Worm (Caenorhabditis elegans): ENCODE measurements around the gene Y1A5A.1.

DNA sequence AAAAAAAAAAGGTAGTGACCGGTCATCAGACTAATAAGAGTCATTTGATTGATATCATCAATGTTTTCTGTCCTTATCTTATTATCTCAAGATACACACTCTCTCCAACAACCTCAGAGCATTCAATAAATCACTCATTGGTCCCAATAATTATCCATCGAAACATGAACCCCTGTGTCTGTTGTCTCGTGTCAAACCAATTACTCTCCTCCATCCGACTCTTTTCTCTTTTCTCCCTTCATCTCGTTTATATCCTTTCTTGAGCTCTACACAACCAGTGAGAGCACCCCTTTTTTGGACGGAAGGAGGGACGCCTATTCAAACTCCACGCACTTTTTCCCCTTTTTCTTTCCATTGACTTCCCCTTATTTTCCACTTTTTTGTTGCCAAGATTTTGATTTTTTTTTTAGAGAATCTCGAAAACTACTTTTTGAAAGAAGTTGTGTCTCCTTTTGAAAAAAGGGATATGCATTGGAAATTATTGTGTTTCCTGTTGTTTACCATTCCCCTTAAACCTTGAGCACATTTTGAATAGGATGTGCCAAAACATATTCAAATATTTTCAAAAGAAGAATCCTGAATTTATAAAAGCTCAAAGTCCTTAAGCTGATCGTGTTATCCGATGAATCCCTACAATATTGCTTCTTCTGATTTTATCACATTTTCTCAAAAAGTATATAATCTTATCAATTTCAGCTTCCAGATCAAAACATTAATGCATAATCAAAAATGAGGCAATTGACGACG is 19.2 kb upstream of the Y1A5A.1 start, which contains the start of gene pxd-1:
- TF ChIP-seq zfh-2 (GFP tag; conservative IDR thresholded peaks at IDR 0.05), result no peak
- TF ChIP-seq lsl-1 (GFP tag; optimal IDR thresholded peaks at IDR 0.05), result no peak
- TF ChIP-seq F10E7.11 (tag; optimal IDR thresholded peaks at IDR 0.05), result no peak
- no peak for TF ChIP-seq T07F8.4 (tag; optimal IDR thresholded peaks at IDR 0.05)
- no peak for TF ChIP-seq rpc-1 (optimal IDR thresholded peaks at IDR 0.05)
- TF ChIP-seq rpc-1 (tag; optimal IDR thresholded peaks at IDR 0.05), result no peak
- TF ChIP-seq nhr-80 (tag; optimal IDR thresholded peaks at IDR 0.05), result no peak
- no peak for TF ChIP-seq B0019.2 (GFP tag; conservative IDR thresholded peaks at IDR 0.05)
- TF ChIP-seq Y53G8AR.9 (GFP tag; conservative IDR thresholded peaks at IDR 0.05), result no peak
- TF ChIP-seq ztf-18 (tag; optimal IDR thresholded peaks at IDR 0.05), result no peak
